Worm (Caenorhabditis elegans): ENCODE data around the gene C08F8.3.

C08F8.3 gene

DNA sequence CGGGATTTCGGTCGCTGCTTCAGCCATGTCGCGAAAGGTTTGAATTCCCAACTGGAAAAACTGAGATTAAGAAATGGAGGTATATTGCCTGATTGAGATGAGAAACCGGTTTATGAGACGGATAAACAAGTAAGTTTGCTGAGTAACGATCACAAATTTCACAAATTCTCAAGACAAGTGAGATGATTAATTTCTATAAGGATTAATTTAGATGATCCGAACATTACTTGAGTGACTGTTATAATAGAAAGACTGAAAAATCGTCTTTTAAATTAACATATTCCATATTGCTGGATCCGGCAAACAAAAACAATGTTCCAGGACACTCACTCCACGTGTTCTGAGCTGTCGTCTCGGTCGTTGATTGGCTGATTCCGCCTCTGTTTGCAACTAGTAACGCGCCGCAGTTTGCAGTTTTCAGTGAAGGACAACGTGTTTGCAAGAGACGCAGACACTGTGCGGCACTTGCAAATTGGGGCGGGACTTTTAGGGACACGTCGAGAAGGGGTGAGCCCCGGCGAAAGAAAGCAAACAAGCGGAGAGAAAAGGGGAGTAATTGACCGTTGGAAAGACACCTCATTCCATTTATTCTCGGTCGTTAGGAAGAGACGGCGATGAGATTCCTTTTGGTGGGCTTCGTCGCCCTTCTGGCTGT lies 35.9 kb upstream of the C08F8.3 start, which contains the start of the genes imp-2 and enpl-1 (continued):
- peak; percentile 94 for TF ChIP-seq nhr-47 (tag; optimal IDR thresholded peaks at IDR 0.05)
- TF ChIP-seq pqm-1 (tag; optimal IDR thresholded peaks at IDR 0.05): no peak
- no peak for TF ChIP-seq ceh-88 (GFP tag; IDR thresholded peaks at IDR 0.05)
- peak; percentile 95 for TF ChIP-seq snu-23 (GFP tag; optimal IDR thresholded peaks at IDR 0.05)
- TF ChIP-seq rnt-1 (tag; optimal IDR thresholded peaks at IDR 0.05): peak; percentile 91
- peak; percentile 75 for TF ChIP-seq fkh-10 (GFP tag; optimal IDR thresholded peaks at IDR 0.05)
- TF ChIP-seq ceh-90 (tag; optimal IDR thresholded peaks at IDR 0.05): no peak
- TF ChIP-seq lin-39 (tag; optimal IDR thresholded peaks at IDR 0.05): peak; percentile 72
- peak; percentile 41 for TF ChIP-seq sox-4 (tag; optimal IDR thresholded peaks at IDR 0.05)
- peak; percentile 85 to 98 for TF ChIP-seq mdl-1 (tag; optimal IDR thresholded peaks at IDR 0.05)
- peak; percentile 74 for TF ChIP-seq lir-3 (tag; optimal IDR thresholded peaks at IDR 0.05; ENCODE audit: poor library complexity)
- TF ChIP-seq ceh-82 (tag; optimal IDR thresholded peaks at IDR 0.05): peak; percentile 77 to 91 (median 88)
- TF ChIP-seq hlh-17 (GFP tag; optimal IDR thresholded peaks at IDR 0.05; ENCODE audit: borderline replicate concordance): no peak
- peak; percentile 91 for TF ChIP-seq unc-86 (tag; optimal IDR thresholded peaks at IDR 0.05)
- TF ChIP-seq C04F5.9 (tag; optimal IDR thresholded peaks at IDR 0.05): peak; percentile 59
- TF ChIP-seq nhr-77 (tag; optimal IDR thresholded peaks at IDR 0.05): peak; percentile 93
- TF ChIP-seq swsn-7 (tag; optimal IDR thresholded peaks at IDR 0.05): peak; percentile 94
- no peak for TF ChIP-seq alr-1 (tag; optimal IDR thresholded peaks at IDR 0.05; ENCODE audit: borderline replicate concordance)
- TF ChIP-seq isw-1 (GFP tag; IDR thresholded peaks at IDR 0.05): peak; percentile 94
- peak; percentile 44 for TF ChIP-seq aly-2 (tag; optimal IDR thresholded peaks at IDR 0.05)
- peak; percentile 76 for TF ChIP-seq fos-1 (tag; optimal IDR thresholded peaks at IDR 0.05)
- TF ChIP-seq jun-1 (tag; optimal IDR thresholded peaks at IDR 0.05): peak; percentile 86
- TF ChIP-seq lin-15B (tag; optimal IDR thresholded peaks at IDR 0.05): peak; percentile 79
- peak; percentile 59 for TF ChIP-seq unc-130 (tag; optimal IDR thresholded peaks at IDR 0.05)
- no peak for TF ChIP-seq tlp-1 (tag; optimal IDR thresholded peaks at IDR 0.05)
- TF ChIP-seq nhr-90 (tag; optimal IDR thresholded peaks at IDR 0.05; ENCODE audit: poor library complexity): peak; percentile 88
- TF ChIP-seq tbx-2 (tag; optimal IDR thresholded peaks at IDR 0.05): peak; percentile 94
- TF ChIP-seq nhr-12 (tag; optimal IDR thresholded peaks at IDR 0.05): no peak
- TF ChIP-seq elt-2 (tag; optimal IDR thresholded peaks at IDR 0.05): peak; percentile 72
- TF ChIP-seq unc-98 (GFP tag; IDR thresholded peaks at IDR 0.05): peak; percentile 49; the same call in 1 of the 2 replicates
- peak; percentile 60 for TF ChIP-seq zip-4 (GFP tag; optimal IDR thresholded peaks at IDR 0.05)
- peak; percentile 40 for TF ChIP-seq zag-1 (tag; optimal IDR thresholded peaks at IDR 0.05)
- peak; percentile 63 for TF ChIP-seq nhr-237 (tag; optimal IDR thresholded peaks at IDR 0.05)
- peak in 1 of 2 experiments; percentile 78 for TF ChIP-seq ztf-11 (tag; optimal IDR thresholded peaks at IDR 0.05)
- TF ChIP-seq lin-35 (GFP tag; optimal IDR thresholded peaks at IDR 0.05): peak; percentile 83 to 88
- peak; percentile 60 for TF ChIP-seq snpc-4 (tag; optimal IDR thresholded peaks at IDR 0.05)
- TF ChIP-seq mab-9 (GFP tag; IDR thresholded peaks at IDR 0.05): peak; percentile 77; the same call in 1 of the 2 replicates
- peak; percentile 51 for TF ChIP-seq fkh-4 (tag; optimal IDR thresholded peaks at IDR 0.05; ENCODE audit: borderline replicate concordance)
- TF ChIP-seq skn-1 (tag; optimal IDR thresholded peaks at IDR 0.05): peak; percentile 77
- peak; percentile 7 for TF ChIP-seq hpl-2 (GFP tag; optimal IDR thresholded peaks at IDR 0.05)
- peak; percentile 55 for TF ChIP-seq vab-15 (tag; optimal IDR thresholded peaks at IDR 0.05)
- TF ChIP-seq nhr-20 (tag; optimal IDR thresholded peaks at IDR 0.05): peak; percentile 94
- no peak for TF ChIP-seq Y116A8C.19 (tag; optimal IDR thresholded peaks at IDR 0.05; ENCODE audit: borderline replicate concordance)
- TF ChIP-seq xbp-1 (tag; optimal IDR thresholded peaks at IDR 0.05): peak; percentile 100
- TF ChIP-seq nhr-19 (GFP tag; conservative IDR thresholded peaks at IDR 0.05): peak; percentile 93
- TF ChIP-seq dpl-1 (GFP tag; optimal IDR thresholded peaks at IDR 0.05): peak; percentile 60 to 79 (median 78)
- no peak for TF ChIP-seq nhr-28 (tag; optimal IDR thresholded peaks at IDR 0.05)
- TF ChIP-seq C34B4.2 (tag; optimal IDR thresholded peaks at IDR 0.05): peak; percentile 42

Data from whole organism, L1 larva.